Fruit fly (Drosophila melanogaster) Kc167 (cell line): ENCODE results near the gene up.

Source experiments
- Myc ChIP-seq: fragments of >200 bp; optimal IDR thresholded peaks from 2 replicates; lab custom pipeline; 2017; ENCODE audit warnings: missing external identifiers
- Sin3A ChIP-seq: fragments of >200 bp; optimal IDR thresholded peaks from 2 replicates; lab custom pipeline; 2018; ENCODE audit warnings: missing external identifiers
- h ChIP-seq: fragments of >200 bp; optimal IDR thresholded peaks from 3 replicates; lab custom pipeline; 2018; ENCODE audit warnings: missing external identifiers
- insv ChIP-seq: fragments of >200 bp; optimal IDR thresholded peaks from 3 replicates; lab custom pipeline; 2018; ENCODE audit warnings: missing external identifiers
- psq ChIP-seq: fragments of >200 bp; optimal IDR thresholded peaks from 2 replicates; lab custom pipeline; 2017; ENCODE audit warnings: missing external identifiers
- ttk ChIP-seq: sonication (Bioruptor generic); optimal IDR thresholded peaks from 2 replicates; lab custom pipeline; 2017; ENCODE audit warnings: missing external identifiers

Gene up

dm6 chrX:13624334-13625079 lies 22.1 kb upstream of the up start, which contains the start of the genes CG2691 and NFAT:
Gene CG2691, minus strand, starts transcription at chrX:13624408.
Gene NFAT, plus strand, starts transcription at chrX:13624745.
- TF ChIP-seq psq (no peak), h (lab: Kevin White, UChicago) (no peak)

DNA sequence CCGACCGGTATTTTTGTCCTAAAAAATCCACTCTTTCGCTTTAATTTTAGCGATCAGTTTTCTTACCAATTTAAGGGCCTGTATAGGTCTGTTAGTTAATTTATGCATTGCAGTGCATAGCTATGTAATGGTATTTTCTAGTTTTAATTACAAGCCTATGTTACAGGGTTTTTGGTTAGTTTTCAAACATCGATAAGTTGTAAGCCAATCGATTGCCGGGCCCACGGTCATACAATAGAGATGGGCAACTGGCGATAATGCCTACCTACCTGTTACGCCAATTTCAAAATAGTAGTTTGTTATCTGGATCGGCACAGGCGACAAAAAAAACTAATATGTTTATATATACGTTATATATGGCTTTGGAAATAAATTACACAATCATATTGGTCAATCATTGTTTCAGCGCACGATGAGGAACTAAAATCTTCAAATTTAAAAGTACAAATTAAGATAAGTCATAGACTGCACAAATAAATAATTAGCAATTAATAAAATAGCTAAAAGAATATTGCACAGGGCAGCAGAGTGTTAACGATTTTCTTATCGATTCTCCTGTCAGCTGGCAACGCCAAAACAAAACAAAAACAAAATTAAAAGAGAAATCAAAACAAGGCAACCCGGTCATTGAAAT lies 14.2 kb upstream of the up start, which contains the start of the genes tth and Tango2:
tth (minus strand) TSS at position 170 of the 634 bp plus-strand sequence.
Tango2 (plus strand) TSS at position 573 of the 634 bp plus-strand sequence.
- no peak for TF ChIP-seq insv (lab: Kevin White, UChicago)
- TF ChIP-seq Myc (lab: Kevin White, UChicago), result no peak
- no peak for TF ChIP-seq ttk
- no peak for TF ChIP-seq psq
- TF ChIP-seq Sin3A (lab: Kevin White, UChicago), result no peak
- TF ChIP-seq h (lab: Kevin White, UChicago), result no peak

dm6 chrX:13615992-13616391 lies 13.6 kb upstream of the up start:
- TF ChIP-seq ttk (no peak), h (lab: Kevin White, UChicago) (no peak), Myc (lab: Kevin White, UChicago) (no peak), Sin3A (lab: Kevin White, UChicago) (no peak), insv (lab: Kevin White, UChicago) (no peak), psq (no peak)

- no peak for TF ChIP-seq Sin3A (lab: Kevin White, UChicago)
- TF ChIP-seq ttk, result no peak
- TF ChIP-seq insv (lab: Kevin White, UChicago), result no peak
- no peak for TF ChIP-seq h (lab: Kevin White, UChicago)
- TF ChIP-seq Myc (lab: Kevin White, UChicago), result no peak
Measured at dm6 chrX:13611884-13612283, 9.5 kb upstream of the up start, which contains the start of the genes Ndc80 and BthD. Gene Ndc80, minus strand, starts transcription at chrX:13612062. Gene BthD, plus strand, starts transcription at chrX:13612131.

DNA sequence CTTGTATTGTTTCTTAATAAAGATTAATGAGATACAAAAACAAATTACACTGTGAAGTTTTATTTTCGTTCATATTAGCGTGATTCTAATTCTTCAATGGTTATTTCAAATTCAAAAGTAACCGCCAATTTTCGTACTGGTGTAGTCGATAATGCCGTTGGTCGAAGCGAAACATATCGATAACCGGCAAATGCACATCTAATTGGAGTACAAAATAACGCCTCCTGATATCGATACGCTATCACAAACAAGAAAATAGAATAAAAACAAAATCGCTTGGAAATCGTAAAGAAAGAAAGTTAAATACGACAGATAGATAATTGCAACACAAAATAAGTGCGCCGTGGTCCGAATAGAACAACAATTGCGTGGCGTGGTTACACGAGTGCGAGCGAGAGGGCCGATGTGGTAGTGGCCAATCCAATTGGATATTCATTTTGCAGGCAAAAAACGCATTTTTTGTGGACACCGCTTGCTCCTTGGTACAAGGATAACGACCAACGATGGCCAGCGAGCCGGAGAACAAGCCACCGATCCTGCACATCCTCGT lies 3.6 kb upstream of the up start:
- no peak for TF ChIP-seq h (lab: Kevin White, UChicago)
- TF ChIP-seq psq, result no peak
- no peak for TF ChIP-seq Myc (lab: Kevin White, UChicago)
- TF ChIP-seq insv (lab: Kevin White, UChicago), result no peak
- TF ChIP-seq ttk, result no peak
- TF ChIP-seq Sin3A (lab: Kevin White, UChicago), result no peak

dm6 chrX:13605381-13605780 lies 3.0 kb upstream of the up start, which contains the start of gene CG11178:
Gene CG11178, plus strand, starts transcription at chrX:13605681.
- TF ChIP-seq psq (no peak), h (lab: Kevin White, UChicago) (no peak), Sin3A (lab: Kevin White, UChicago) (no peak), Myc (lab: Kevin White, UChicago) (no peak), insv (lab: Kevin White, UChicago) (no peak), ttk (no peak)

DNA sequence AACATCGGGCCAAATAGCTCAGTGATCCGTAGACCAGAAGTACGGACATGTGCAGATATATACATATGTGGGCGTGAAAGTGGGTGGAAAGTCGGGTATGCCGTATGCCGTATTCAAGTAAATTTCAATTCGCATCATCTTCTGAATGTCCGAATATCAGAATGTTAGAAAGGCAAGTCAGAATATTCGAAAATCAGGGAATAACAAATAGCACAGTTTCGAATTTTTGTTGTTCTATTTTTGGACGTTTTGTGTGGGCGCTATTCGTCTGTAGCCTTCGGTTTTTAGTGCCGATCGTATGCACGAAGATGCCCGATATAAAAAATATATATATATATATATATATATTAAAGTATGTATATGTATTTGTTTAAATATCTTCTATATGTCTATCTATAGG lies 2.1 kb upstream of the up start:
- no peak for TF ChIP-seq ttk
- TF ChIP-seq Sin3A (lab: Kevin White, UChicago), result no peak
- no peak for TF ChIP-seq psq
- no peak for TF ChIP-seq insv (lab: Kevin White, UChicago)
- TF ChIP-seq Myc (lab: Kevin White, UChicago), result no peak
- no peak for TF ChIP-seq h (lab: Kevin White, UChicago)

DNA sequence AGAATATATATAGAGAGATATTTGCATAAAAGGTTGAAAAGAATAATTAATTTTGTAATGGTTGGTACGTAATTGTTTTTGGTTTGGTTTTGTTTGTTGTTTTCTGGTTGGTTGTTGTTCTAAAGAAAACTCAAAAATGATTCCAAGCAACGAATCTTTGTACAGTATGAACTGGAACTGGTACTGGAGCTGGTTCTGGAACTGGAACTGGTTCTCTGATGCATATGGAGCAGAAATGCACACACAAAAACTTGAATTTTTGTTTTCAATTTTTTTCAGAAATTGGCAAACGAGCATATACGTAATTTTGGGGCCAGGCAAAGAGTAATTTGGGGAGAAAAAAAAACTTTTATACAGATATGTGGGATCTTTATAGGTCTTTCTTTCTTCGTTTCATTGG lies 4.6 kb downstream of the up start:
- TF ChIP-seq insv (lab: Kevin White, UChicago) (no peak), Myc (lab: Kevin White, UChicago) (no peak), ttk (no peak), psq (no peak), h (lab: Kevin White, UChicago) (no peak), Sin3A (lab: Kevin White, UChicago) (no peak)

dm6 chrX:13593667-13594066 lies 8.7 kb downstream of the up start:
- no peak for TF ChIP-seq Myc (lab: Kevin White, UChicago)
- TF ChIP-seq insv (lab: Kevin White, UChicago), result no peak
- no peak for TF ChIP-seq psq
- TF ChIP-seq Sin3A (lab: Kevin White, UChicago), result no peak
- TF ChIP-seq h (lab: Kevin White, UChicago), result no peak
- no peak for TF ChIP-seq ttk

- TF ChIP-seq h (lab: Kevin White, UChicago) (no peak), psq (no peak), Sin3A (lab: Kevin White, UChicago) (no peak), Myc (lab: Kevin White, UChicago) (no peak), insv (lab: Kevin White, UChicago) (no peak), ttk (no peak)
Measured at dm6 chrX:13586888-13587287, 15.5 kb downstream of the up start.

dm6 chrX:13579322-13579721 lies 23.1 kb downstream of the up start:
- TF ChIP-seq Sin3A (lab: Kevin White, UChicago), result no peak
- TF ChIP-seq h (lab: Kevin White, UChicago), result no peak
- no peak for TF ChIP-seq insv (lab: Kevin White, UChicago)
- TF ChIP-seq Myc (lab: Kevin White, UChicago), result no peak
- no peak for TF ChIP-seq psq
- TF ChIP-seq ttk, result no peak

- TF ChIP-seq Myc (lab: Kevin White, UChicago), result no peak
- no peak for TF ChIP-seq Sin3A (lab: Kevin White, UChicago)
- no peak for TF ChIP-seq insv (lab: Kevin White, UChicago)
- no peak for TF ChIP-seq ttk
- no peak for TF ChIP-seq h (lab: Kevin White, UChicago)
Measured at dm6 chrX:13572382-13572781, 30.0 kb downstream of the up start.
